Fruit fly (Drosophila melanogaster) whole organism, embryonic: ENCODE results near the gene CG2059.

Source experiments
- CG1024 ChIP-seq: fragments of 200-800 bp; sonication (Bioruptor generic); IDR thresholded peaks from 2 replicates; pipeline ENCODE4 v1.3.6; 2022; ENCODE audit warnings: missing biosample characterization, missing genetic modification characterization
- CG10654 ChIP-seq: fragments of 200-800 bp; sonication (Bioruptor generic); optimal IDR thresholded peaks from 2 replicates; lab custom pipeline; 2016; ENCODE audit warnings: missing biosample characterization, missing genetic modification characterization
- CG11085 ChIP-seq: fragments of 200-800 bp; sonication (Bioruptor generic); IDR thresholded peaks from 2 replicates; pipeline ENCODE4 v1.3.6; 2022; ENCODE audit warnings: missing biosample characterization, missing genetic modification characterization
- CG11504 ChIP-seq: fragments of 200-800 bp; sonication (Bioruptor generic); optimal IDR thresholded peaks from 3 replicates; lab custom pipeline; 2019; ENCODE audit warnings: missing biosample characterization, mild to moderate bottlenecking, missing genetic modification characterization, moderate library complexity
- CG11723 ChIP-seq: fragments of 200-800 bp; sonication (Bioruptor generic); optimal IDR thresholded peaks from 2 replicates; lab custom pipeline; 2017; ENCODE audit warnings: missing biosample characterization, mild to moderate bottlenecking, missing genetic modification characterization
- CG12071 ChIP-seq: fragments of 200-800 bp; sonication (Bioruptor generic); optimal IDR thresholded peaks from 3 replicates; lab custom pipeline; 2018; ENCODE audit warnings: missing biosample characterization, mild to moderate bottlenecking, missing genetic modification characterization
- CG12155 ChIP-seq: fragments of 200-800 bp; sonication (Bioruptor generic); optimal IDR thresholded peaks from 3 replicates; lab custom pipeline; 2016; ENCODE audit warnings: missing biosample characterization, missing genetic modification characterization
- CG12391 ChIP-seq: fragments of 200-800 bp; sonication (Bioruptor generic); optimal IDR thresholded peaks from 3 replicates; lab custom pipeline; 2018; ENCODE audit warnings: missing biosample characterization, mild to moderate bottlenecking, missing genetic modification characterization, moderate library complexity
- CG14710 ChIP-seq: fragments of 200-800 bp; sonication (Bioruptor generic); optimal IDR thresholded peaks from 3 replicates; lab custom pipeline; 2019; ENCODE audit warnings: missing biosample characterization, mild to moderate bottlenecking, missing genetic modification characterization, moderate library complexity
- CG15011 ChIP-seq: fragments of 200-800 bp; sonication (Bioruptor generic); optimal IDR thresholded peaks from 3 replicates; lab custom pipeline; 2018; ENCODE audit warnings: missing biosample characterization, mild to moderate bottlenecking, missing genetic modification characterization
- CG15269 ChIP-seq: fragments of 200-800 bp; sonication (Bioruptor generic); optimal IDR thresholded peaks from 2 replicates; lab custom pipeline; 2018; ENCODE audit warnings: missing biosample characterization, mild to moderate bottlenecking, missing genetic modification characterization, moderate library complexity
- CG1647 ChIP-seq: fragments of 200-800 bp; sonication (Bioruptor generic); optimal IDR thresholded peaks from 3 replicates; lab custom pipeline; 2016; ENCODE audit warnings: missing biosample characterization, missing genetic modification characterization
- CG1832 ChIP-seq: fragments of 200-800 bp; sonication (Bioruptor generic); optimal IDR thresholded peaks from 2 replicates; lab custom pipeline; 2017; ENCODE audit warnings: missing biosample characterization, mild to moderate bottlenecking, missing genetic modification characterization, inconsistent platforms
- CG18476 ChIP-seq: fragments of 200-800 bp; sonication (Bioruptor generic); optimal IDR thresholded peaks from 2 replicates; lab custom pipeline; 2016; ENCODE audit warnings: missing biosample characterization, mild to moderate bottlenecking, missing genetic modification characterization
- CG18599 ChIP-seq: fragments of 200-800 bp; sonication (Bioruptor generic); optimal IDR thresholded peaks from 3 replicates; lab custom pipeline; 2017; ENCODE audit warnings: missing biosample characterization, missing genetic modification characterization, mild to moderate bottlenecking, moderate library complexity, missing genetic modification reagents
- CG2202 ChIP-seq: fragments of 200-800 bp; sonication (Bioruptor generic); optimal IDR thresholded peaks from 2 replicates; lab custom pipeline; 2018; ENCODE audit warnings: missing biosample characterization, mild to moderate bottlenecking, missing genetic modification characterization
- CG30020 ChIP-seq: fragments of 200-800 bp; optimal IDR thresholded peaks from 2 replicates; lab custom pipeline; 2019; ENCODE audit warnings: missing biosample characterization, mild to moderate bottlenecking, missing genetic modification characterization, moderate library complexity
- CG4854 ChIP-seq: fragments of 200-800 bp; sonication (Bioruptor generic); optimal IDR thresholded peaks from 2 replicates; lab custom pipeline; 2016; ENCODE audit warnings: missing biosample characterization, missing genetic modification characterization, inconsistent platforms
- CG6689 ChIP-seq: fragments of 200-800 bp; sonication (Bioruptor generic); IDR thresholded peaks from 2 replicates; pipeline ENCODE4 v1.3.6; 2022; ENCODE audit warnings: missing biosample characterization, missing genetic modification characterization
- CG7839 ChIP-seq: fragments of 200-800 bp; sonication (Bioruptor generic); optimal IDR thresholded peaks from 3 replicates; lab custom pipeline; 2018; ENCODE audit warnings: missing biosample characterization, mild to moderate bottlenecking, missing genetic modification characterization, moderate library complexity
- CrebB ChIP-seq: fragments of 200-800 bp; sonication (Bioruptor generic); optimal IDR thresholded peaks from 3 replicates; lab custom pipeline; 2018; ENCODE audit warnings: missing biosample characterization, mild to moderate bottlenecking, missing genetic modification characterization
- D19A ChIP-seq: fragments of 200-800 bp; optimal IDR thresholded peaks from 3 replicates; lab custom pipeline; 2019; ENCODE audit warnings: missing biosample characterization, mild to moderate bottlenecking, missing genetic modification characterization, moderate library complexity
- Dref ChIP-seq: fragments of 200-800 bp; sonication (Bioruptor generic); IDR thresholded peaks from 2 replicates; pipeline ENCODE4 v1.3.6; 2022; ENCODE audit warnings: missing biosample characterization, missing genetic modification characterization
- HmgD ChIP-seq: fragments of 200-800 bp; sonication (Bioruptor generic); optimal IDR thresholded peaks from 3 replicates; lab custom pipeline; 2016; ENCODE audit warnings: missing biosample characterization, missing genetic modification characterization
- Nf-YA ChIP-seq: fragments of 200-800 bp; sonication (Bioruptor generic); IDR thresholded peaks from 2 replicates; pipeline ENCODE4 v1.3.6; 2022; ENCODE audit warnings: missing biosample characterization, missing genetic modification characterization
- Ravus ChIP-seq: fragments of 200-800 bp; sonication (Bioruptor generic); IDR thresholded peaks from 2 replicates; pipeline ENCODE4 v1.3.6; 2022; ENCODE audit warnings: missing biosample characterization, missing genetic modification characterization
- Side ChIP-seq: fragments of 200-800 bp; sonication (Bioruptor generic); optimal IDR thresholded peaks from 2 replicates; lab custom pipeline; 2016; ENCODE audit warnings: missing biosample characterization, missing genetic modification characterization
- Sin3A ChIP-seq: fragments of >200 bp; optimal IDR thresholded peaks from 2 replicates; lab custom pipeline; 2018
- Tbp ChIP-seq: fragments of >200 bp; optimal IDR thresholded peaks from 2 replicates; lab custom pipeline; 2018; ENCODE audit warnings: missing biosample characterization, missing genetic modification characterization
- ase ChIP-seq: fragments of 200-800 bp; sonication (Bioruptor generic); IDR thresholded peaks from 3 replicates; pipeline ENCODE4 v1.3.6; 2022; ENCODE audit warnings: missing biosample characterization, missing genetic modification characterization
- ato ChIP-seq: fragments of 200-800 bp; sonication (Bioruptor generic); IDR thresholded peaks from 2 replicates; pipeline ENCODE4 v1.3.6; 2022; ENCODE audit warnings: missing biosample characterization, missing genetic modification characterization; ENCODE audit not compliant: partially characterized antibody
- caup ChIP-seq: fragments of 200-800 bp; sonication (Bioruptor generic); optimal IDR thresholded peaks from 3 replicates; lab custom pipeline; 2017; ENCODE audit warnings: missing biosample characterization, mild to moderate bottlenecking, missing genetic modification characterization, moderate library complexity; ENCODE audit not compliant: severe bottlenecking
- dmrt99B ChIP-seq: fragments of 200-800 bp; sonication (Bioruptor generic); optimal IDR thresholded peaks from 2 replicates; lab custom pipeline; 2018; ENCODE audit warnings: missing biosample characterization, mild to moderate bottlenecking, missing genetic modification characterization, moderate library complexity
- en ChIP-seq: fragments of 200-800 bp; sonication (Bioruptor generic); optimal IDR thresholded peaks from 2 replicates; lab custom pipeline; 2016; ENCODE audit warnings: missing biosample characterization, missing genetic modification characterization
- fd64A ChIP-seq: fragments of 200-800 bp; sonication (Bioruptor generic); optimal IDR thresholded peaks from 3 replicates; lab custom pipeline; 2018; ENCODE audit warnings: missing biosample characterization, mild to moderate bottlenecking, missing genetic modification characterization
- fd96Cb ChIP-seq: fragments of 200-800 bp; sonication (Bioruptor generic); optimal IDR thresholded peaks from 2 replicates; lab custom pipeline; 2018; ENCODE audit warnings: missing biosample characterization, mild to moderate bottlenecking, missing genetic modification characterization, moderate library complexity
- fru ChIP-seq: fragments of >200 bp; optimal IDR thresholded peaks from 2 replicates; lab custom pipeline; 2017
- hkb ChIP-seq, 2 experiments: fragments of 200-800 bp in 1 of 2; fragments of >200 bp in 1 of 2; sonication (Bioruptor generic) in 1 of 2; IDR thresholded peaks in 1 of 2; optimal IDR thresholded peaks in 1 of 2; 2 replicates each; pipeline versions ENCODE4 v1.3.6 to Lab custom; 2017 to 2022; ENCODE audit warnings: missing biosample characterization in 1 of 2, missing genetic modification characterization in 1 of 2
- jigr1 ChIP-seq: fragments of 200-800 bp; sonication (Bioruptor generic); IDR thresholded peaks from 3 replicates; pipeline ENCODE4 v1.3.6; 2022; ENCODE audit warnings: missing biosample characterization, missing genetic modification characterization
- oc ChIP-seq: fragments of 200-800 bp; sonication (Bioruptor generic); optimal IDR thresholded peaks from 2 replicates; lab custom pipeline; 2018; ENCODE audit warnings: missing biosample characterization, mild to moderate bottlenecking, missing genetic modification characterization, moderate library complexity
- prd ChIP-seq, 3 experiments: fragments of >200 bp in 2 of 3; fragments of 200-800 bp in 1 of 3; sonication (Bioruptor generic) in 1 of 3; optimal IDR thresholded peaks in 2 of 3; IDR thresholded peaks in 1 of 3; 2 replicates in 2 of 3; 3 replicates in 1 of 3; pipeline versions ENCODE4 v1.3.6 to Lab custom; 2017 to 2022; ENCODE audit warnings: missing biosample characterization in 1 of 3, missing genetic modification characterization in 1 of 3
- ro ChIP-seq: fragments of 200-800 bp; sonication (Bioruptor generic); IDR thresholded peaks from 2 replicates; pipeline ENCODE4 v1.3.6; 2022; ENCODE audit warnings: missing biosample characterization, missing genetic modification characterization
- scrt ChIP-seq: fragments of 200-800 bp; sonication (Bioruptor generic); optimal IDR thresholded peaks from 2 replicates; lab custom pipeline; 2018; ENCODE audit warnings: missing biosample characterization, mild to moderate bottlenecking, missing genetic modification characterization, moderate library complexity
- slou ChIP-seq: fragments of 200-800 bp; sonication (Bioruptor generic); optimal IDR thresholded peaks from 3 replicates; lab custom pipeline; 2016; ENCODE audit warnings: missing biosample characterization, missing genetic modification characterization
- so ChIP-seq: fragments of 200-800 bp; sonication (Bioruptor generic); IDR thresholded peaks from 3 replicates; pipeline ENCODE4 v1.3.6; 2022; ENCODE audit warnings: missing biosample characterization, missing genetic modification characterization
- sqz ChIP-seq: fragments of 200-800 bp; sonication (Bioruptor generic); optimal IDR thresholded peaks from 3 replicates; lab custom pipeline; 2018; ENCODE audit warnings: missing biosample characterization, mild to moderate bottlenecking, missing genetic modification characterization
- tx ChIP-seq: fragments of 200-800 bp; sonication (Bioruptor generic); optimal IDR thresholded peaks from 2 replicates; lab custom pipeline; 2016; ENCODE audit warnings: missing biosample characterization, missing genetic modification characterization
- unc-4 ChIP-seq: fragments of 200-800 bp; sonication (Bioruptor generic); IDR thresholded peaks from 2 replicates; pipeline ENCODE4 v1.3.6; 2022; ENCODE audit warnings: missing biosample characterization, missing genetic modification characterization; ENCODE audit not compliant: partially characterized antibody
- vvl ChIP-seq: fragments of 200-800 bp; sonication (Bioruptor generic); IDR thresholded peaks from 2 replicates; pipeline ENCODE4 v1.3.6; 2022; ENCODE audit warnings: missing biosample characterization, missing genetic modification characterization

CG2059 gene

DNA sequence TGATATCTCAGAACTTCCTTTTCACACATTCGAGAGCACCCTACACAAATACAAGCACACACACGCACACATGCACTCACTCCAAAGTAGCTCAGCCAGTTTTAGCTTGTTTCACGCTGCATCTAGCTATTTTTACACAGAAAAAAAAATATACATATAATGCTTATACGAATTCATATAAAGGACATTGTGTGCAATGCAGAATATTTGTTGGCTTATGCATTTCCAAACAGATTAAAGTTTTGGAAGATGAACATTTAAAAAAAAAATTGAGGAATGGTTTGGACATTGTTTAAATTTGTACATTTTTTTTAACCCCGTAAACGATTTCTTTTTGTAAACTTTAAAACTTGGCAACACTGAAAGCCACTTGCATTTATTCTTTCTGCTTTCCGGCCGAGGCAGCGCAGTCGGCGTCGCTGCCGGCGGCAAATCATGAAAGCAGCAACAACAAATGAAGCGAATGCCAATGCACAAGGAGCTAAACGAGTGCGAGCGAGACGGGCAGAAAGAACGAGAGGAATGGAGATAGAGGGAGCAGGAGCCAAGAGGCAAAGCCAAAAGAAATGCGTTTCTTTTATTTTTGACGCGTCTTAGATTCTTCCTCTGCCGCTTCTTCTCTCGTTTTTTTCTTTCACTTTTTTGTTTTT, 33.0 kb downstream of the CG2059 start (continued):
- TF ChIP-seq CG7839 (peak; percentile 83), prd (optimal IDR thresholded peaks at IDR 0.05; lab: Kevin White, UChicago) (no peak), prd (GFP tag; IDR thresholded peaks at IDR 0.05; lab: Robert Waterston, UW) (peak; percentile 76; the same call in 2 of the 3 replicates), CG14710 (tag; lab: Kevin White, UChicago) (peak; percentile 93), scrt (GFP tag; lab: Kevin White, UChicago) (peak; percentile 12), slou (no peak), en (GFP tag; lab: Kevin White, UChicago) (peak; percentile 29), hkb (optimal IDR thresholded peaks at IDR 0.05; lab: Kevin White, UChicago) (no peak), hkb (GFP tag; IDR thresholded peaks at IDR 0.05; lab: Robert Waterston, UW) (peak; percentile 64), CG11504 (tag; lab: Kevin White, UChicago) (peak; percentile 84), caup (GFP tag; lab: Kevin White, UChicago) (no peak), CG1832 (peak; percentile 62), jigr1 (GFP tag; lab: Robert Waterston, UW) (peak; percentile 13; the same call in 1 of the 3 replicates), vvl (GFP tag; lab: Robert Waterston, UW) (peak; percentile 77), ato (no peak), CG10654 (peak; percentile 67), CG15269 (peak; percentile 50), Nf-YA (no peak), Side (peak; percentile 49), CG15011 (peak; percentile 12), CG2202 (tag; lab: Kevin White, UChicago) (peak; percentile 89), CG11723 (GFP tag; lab: Kevin White, UChicago) (peak; percentile 64), CG12071 (GFP tag; lab: Kevin White, UChicago) (no peak), HmgD (GFP tag; lab: Kevin White, UChicago) (no peak), fd64A (GFP tag; lab: Kevin White, UChicago) (peak; percentile 50), CG18476 (GFP tag; lab: Kevin White, UChicago) (peak; percentile 64), CG30020 (peak; percentile 51), Ravus (no peak), oc (peak; percentile 80), CG6689 (GFP tag; lab: Robert Waterston, UW) (peak; percentile 74), D19A (tag; lab: Kevin White, UChicago) (peak; percentile 84), fd96Cb (tag; lab: Kevin White, UChicago) (peak; percentile 91), so (GFP tag; lab: Robert Waterston, UW) (peak; percentile 18; the same call in 1 of the 3 replicates), Tbp (no peak), CG18599 (GFP tag; lab: Kevin White, UChicago) (peak; percentile 26), fru (no peak), unc-4 (GFP tag; lab: Robert Waterston, UW) (no peak), CG1024 (GFP tag; lab: Robert Waterston, UW) (no peak), dmrt99B (tag; lab: Kevin White, UChicago) (peak; percentile 78), CG12391 (tag; lab: Kevin White, UChicago) (peak; percentile 91), Dref (GFP tag; lab: Robert Waterston, UW) (no peak), CG11085 (GFP tag; lab: Robert Waterston, UW) (no peak), CrebB (tag; lab: Kevin White, UChicago) (peak; percentile 22), tx (GFP tag; lab: Kevin White, UChicago) (peak; percentile 51), sqz (no peak), CG1647 (GFP tag; lab: Kevin White, UChicago) (no peak), Sin3A (lab: Kevin White, UChicago) (no peak), ase (GFP tag; lab: Robert Waterston, UW) (no peak), CG12155 (GFP tag; lab: Kevin White, UChicago) (peak; percentile 51), CG4854 (no peak), ro (no peak)
